In genomic region chr3L:8682551-8683375, dm6 we compare ENCODE assay signal across 5 fruit fly cellular contexts.
TF ChIP-seq lines count a peak whose summit lies in the region.

No protein-coding gene starts in this region.

- no peak for TF ChIP-seq CTCF in whole organism, embryonic (GFP tag; optimal IDR thresholded peaks at IDR 0.05; lab: Kevin White, UChicago)

TF ChIP-seq in whole organism, adult, 20 proteins besides CTCF, POLR2A, EP300 and RAD21 (continues in another document):
- no peak for TF ChIP-seq Hr96 (GFP tag; optimal IDR thresholded peaks at IDR 0.05; lab: Kevin White, UChicago)
- TF ChIP-seq ovo (GFP tag; optimal IDR thresholded peaks at IDR 0.05; lab: Kevin White, UChicago), result no peak
- peak; percentile 76 for TF ChIP-seq kay (GFP tag; lab: Kevin White, UChicago; ENCODE audit: borderline replicate concordance)
- no peak for TF ChIP-seq cnc (optimal IDR thresholded peaks at IDR 0.05; lab: Kevin White, UChicago)
- TF ChIP-seq CG11617 (GFP tag; optimal IDR thresholded peaks at IDR 0.05; lab: Kevin White, UChicago), result peak; percentile 27
- peak; percentile 81 for TF ChIP-seq tj (GFP tag; optimal IDR thresholded peaks at IDR 0.05; lab: Kevin White, UChicago)
- TF ChIP-seq CG14711 (tag; optimal IDR thresholded peaks at IDR 0.05; lab: Kevin White, UChicago), result peak; percentile 38
- no peak for TF ChIP-seq toe (GFP tag; optimal IDR thresholded peaks at IDR 0.05; lab: Kevin White, UChicago)
- TF ChIP-seq pad (GFP tag; optimal IDR thresholded peaks at IDR 0.05; lab: Kevin White, UChicago), result no peak
- TF ChIP-seq CG5204 (GFP tag; optimal IDR thresholded peaks at IDR 0.05; lab: Kevin White, UChicago), result no peak
- peak; percentile 11 for TF ChIP-seq bab1 (GFP tag; optimal IDR thresholded peaks at IDR 0.05; lab: Kevin White, UChicago)
- no peak for TF ChIP-seq CG33017 (tag; optimal IDR thresholded peaks at IDR 0.05; lab: Kevin White, UChicago)
- no peak for TF ChIP-seq CG12768 (GFP tag; optimal IDR thresholded peaks at IDR 0.05; lab: Kevin White, UChicago)
- peak; percentile 55 for TF ChIP-seq cic (GFP tag; optimal IDR thresholded peaks at IDR 0.05; lab: Kevin White, UChicago)
- TF ChIP-seq CG7045 (GFP tag; optimal IDR thresholded peaks at IDR 0.05; lab: Kevin White, UChicago), result no peak
- TF ChIP-seq Clk (GFP tag; optimal IDR thresholded peaks at IDR 0.05; lab: Kevin White, UChicago), result no peak
- TF ChIP-seq CG1620 (GFP tag; optimal IDR thresholded peaks at IDR 0.05; lab: Kevin White, UChicago), result no peak
- TF ChIP-seq Crg-1 (GFP tag; optimal IDR thresholded peaks at IDR 0.05; lab: Kevin White, UChicago), result peak; percentile 52
- peak; percentile 13 for TF ChIP-seq CG7101 (tag; optimal IDR thresholded peaks at IDR 0.05; lab: Kevin White, UChicago)

TF ChIP-seq in whole organism, embryonic, 481 proteins besides CTCF, POLR2A, EP300 and RAD21 (continues in another document):
- no peak for TF ChIP-seq ab (GFP tag; optimal IDR thresholded peaks at IDR 0.05; lab: Kevin White, UChicago)
- TF ChIP-seq fu2 (GFP tag; optimal IDR thresholded peaks at IDR 0.05; lab: Kevin White, UChicago), result no peak
- no peak for TF ChIP-seq CrebB (tag; optimal IDR thresholded peaks at IDR 0.05; lab: Kevin White, UChicago)
- TF ChIP-seq H2.0 (GFP tag; IDR thresholded peaks at IDR 0.05; lab: Robert Waterston, UW), result no peak
- TF ChIP-seq D (optimal IDR thresholded peaks at IDR 0.05; lab: Kevin White, UChicago), result no peak
- no peak for TF ChIP-seq D (GFP tag; optimal IDR thresholded peaks at IDR 0.05; lab: Kevin White, UChicago)
- TF ChIP-seq zf30C (GFP tag; optimal IDR thresholded peaks at IDR 0.05; lab: Kevin White, UChicago), result no peak
- TF ChIP-seq CG14014 (GFP tag; IDR thresholded peaks at IDR 0.05; lab: Robert Waterston, UW), result no peak
- peak; percentile 83 for TF ChIP-seq cwo (GFP tag; optimal IDR thresholded peaks at IDR 0.05; lab: Kevin White, UChicago)
- TF ChIP-seq Drgx (GFP tag; IDR thresholded peaks at IDR 0.05; lab: Robert Waterston, UW), result no peak
- no peak for TF ChIP-seq pan (optimal IDR thresholded peaks at IDR 0.05; lab: Kevin White, UChicago)
- TF ChIP-seq pan (GFP tag; optimal IDR thresholded peaks at IDR 0.05 in 1 of 2, IDR thresholded peaks at IDR 0.05 in 1 of 2), result no peak
- TF ChIP-seq CG9609 (GFP tag; optimal IDR thresholded peaks at IDR 0.05; lab: Kevin White, UChicago), result no peak
- TF ChIP-seq Ptx1 (GFP tag; IDR thresholded peaks at IDR 0.05; lab: Robert Waterston, UW), result no peak
- TF ChIP-seq CG3726 (GFP tag; IDR thresholded peaks at IDR 0.05; lab: Robert Waterston, UW), result no peak
- no peak for TF ChIP-seq Tbp (GFP tag; optimal IDR thresholded peaks at IDR 0.05; lab: Kevin White, UChicago)
- peak; percentile 50 for TF ChIP-seq Ets65A (GFP tag; lab: Kevin White, UChicago)
- TF ChIP-seq CkIIα-i1 (GFP tag; IDR thresholded peaks at IDR 0.05; lab: Robert Waterston, UW), result no peak
- no peak for TF ChIP-seq CG11560 (tag; IDR thresholded peaks at IDR 0.05; lab: Robert Waterston, UW)
- peak; percentile 85 for TF ChIP-seq exex (tag; optimal IDR thresholded peaks at IDR 0.05; lab: Kevin White, UChicago)
- no peak for TF ChIP-seq pita (GFP tag; optimal IDR thresholded peaks at IDR 0.05; lab: Kevin White, UChicago)

TF ChIP-seq in whole organism, prepupa, 60 proteins besides CTCF, POLR2A, EP300 and RAD21:
- TF ChIP-seq CG8319 (GFP tag; optimal IDR thresholded peaks at IDR 0.05; lab: Kevin White, UChicago) (no peak), eg (GFP tag; IDR thresholded peaks at IDR 0.05; lab: Robert Waterston, UW) (peak; percentile 33; the same call in 1 of the 3 replicates), achi (GFP tag; optimal IDR thresholded peaks at IDR 0.05; lab: Kevin White, UChicago) (no peak), lz (GFP tag; optimal IDR thresholded peaks at IDR 0.05; lab: Kevin White, UChicago) (peak; percentile 21), topi (GFP tag; optimal IDR thresholded peaks at IDR 0.05; lab: Kevin White, UChicago) (peak; percentile 51), Hr39 (GFP tag; optimal IDR thresholded peaks at IDR 0.05; lab: Kevin White, UChicago) (peak; percentile 4), Eip78C (GFP tag; lab: Kevin White, UChicago) (peak; percentile 67), svp (GFP tag; lab: Kevin White, UChicago) (peak; percentile 68), dac (GFP tag; optimal IDR thresholded peaks at IDR 0.05; lab: Kevin White, UChicago) (no peak), CG3919 (GFP tag; optimal IDR thresholded peaks at IDR 0.05; lab: Kevin White, UChicago) (no peak), vri (GFP tag; optimal IDR thresholded peaks at IDR 0.05; lab: Kevin White, UChicago) (peak; percentile 60), CG10631 (GFP tag; optimal IDR thresholded peaks at IDR 0.05; lab: Kevin White, UChicago) (peak; percentile 26), Ets96B (tag; optimal IDR thresholded peaks at IDR 0.05; lab: Kevin White, UChicago) (peak; percentile 6), CG1621 (tag; optimal IDR thresholded peaks at IDR 0.05; lab: Kevin White, UChicago) (no peak), Met (GFP tag; optimal IDR thresholded peaks at IDR 0.05; lab: Kevin White, UChicago) (peak; percentile 6), esn (GFP tag; optimal IDR thresholded peaks at IDR 0.05; lab: Kevin White, UChicago) (peak; percentile 27), cyc (GFP tag; optimal IDR thresholded peaks at IDR 0.05; lab: Kevin White, UChicago) (peak; percentile 19)

TF ChIP-seq in whole organism, pupa, 21 proteins besides CTCF, POLR2A, EP300 and RAD21:
- TF ChIP-seq CG8159 (tag; optimal IDR thresholded peaks at IDR 0.05; lab: Kevin White, UChicago), result peak; percentile 25
- TF ChIP-seq CG14655 (GFP tag; optimal IDR thresholded peaks at IDR 0.05; lab: Kevin White, UChicago), result peak; percentile 8
- TF ChIP-seq gl (tag; optimal IDR thresholded peaks at IDR 0.05; lab: Kevin White, UChicago), result no peak
- peak; percentile 48; the same call in 1 of the 3 replicates for TF ChIP-seq CG4496 (GFP tag; IDR thresholded peaks at IDR 0.05; lab: Robert Waterston, UW)
- TF ChIP-seq EcR (GFP tag; optimal IDR thresholded peaks at IDR 0.05; lab: Kevin White, UChicago), result no peak
- no peak for TF ChIP-seq CG34367 (tag; optimal IDR thresholded peaks at IDR 0.05; lab: Kevin White, UChicago)
- peak; percentile 41 for TF ChIP-seq CG17806 (tag; optimal IDR thresholded peaks at IDR 0.05; lab: Kevin White, UChicago)
- no peak for TF ChIP-seq CG8301 (tag; optimal IDR thresholded peaks at IDR 0.05; lab: Kevin White, UChicago)
- peak; percentile 15 for TF ChIP-seq CG9948 (tag; optimal IDR thresholded peaks at IDR 0.05; lab: Kevin White, UChicago)
- no peak for TF ChIP-seq rn (GFP tag; IDR thresholded peaks at IDR 0.05; lab: Robert Waterston, UW)
- no peak for TF ChIP-seq CG12605 (GFP tag; IDR thresholded peaks at IDR 0.05; lab: Robert Waterston, UW)
- no peak for TF ChIP-seq Snoo (tag; optimal IDR thresholded peaks at IDR 0.05; lab: Kevin White, UChicago)
- TF ChIP-seq D1 (tag; optimal IDR thresholded peaks at IDR 0.05; lab: Kevin White, UChicago), result no peak
- TF ChIP-seq CG10348 (GFP tag; IDR thresholded peaks at IDR 0.05; lab: Robert Waterston, UW), result no peak
- TF ChIP-seq CG32121 (GFP tag; IDR thresholded peaks at IDR 0.05; lab: Robert Waterston, UW), result peak; percentile 26; the same call in 1 of the 2 replicates
- TF ChIP-seq Pif1A (GFP tag; optimal IDR thresholded peaks at IDR 0.05; lab: Kevin White, UChicago), result no peak

TF ChIP-seq in whole organism, wandering third instar larva, 38 proteins besides CTCF, POLR2A, EP300 and RAD21:
- TF ChIP-seq psq (GFP tag; optimal IDR thresholded peaks at IDR 0.05; lab: Kevin White, UChicago) (peak; percentile 15), rgr (GFP tag; optimal IDR thresholded peaks at IDR 0.05; lab: Kevin White, UChicago) (no peak), h (GFP tag; optimal IDR thresholded peaks at IDR 0.05; lab: Kevin White, UChicago) (peak; percentile 89), foxo (GFP tag; optimal IDR thresholded peaks at IDR 0.05; lab: Kevin White, UChicago) (peak in 1 of 2 experiments; percentile 8), Hnf4 (GFP tag; optimal IDR thresholded peaks at IDR 0.05; lab: Kevin White, UChicago) (peak; percentile 19), CG32264 (GFP tag; optimal IDR thresholded peaks at IDR 0.05; lab: Kevin White, UChicago) (no peak), Rel (GFP tag; optimal IDR thresholded peaks at IDR 0.05; lab: Kevin White, UChicago) (no peak), Rel (tag; optimal IDR thresholded peaks at IDR 0.05; lab: Kevin White, UChicago) (peak; percentile 73), Dfd (GFP tag; optimal IDR thresholded peaks at IDR 0.05; lab: Kevin White, UChicago) (no peak)
TF ChIP-seq in whole organism, wandering third instar larva: peak in this region for 5.
